Fruit fly (Drosophila melanogaster) whole organism, embryonic: Measurements from ENCODE around the gene CG43954.

ENCODE experiments used
- Atf6 ChIP-seq: fragments of 200-800 bp; sonication (Bioruptor generic); IDR thresholded peaks from 2 replicates; pipeline ENCODE4 v1.3.6; 2022; ENCODE audit warnings: missing biosample characterization, missing genetic modification characterization
- CG10274 ChIP-seq: fragments of 200-800 bp; sonication (Bioruptor generic); optimal IDR thresholded peaks from 3 replicates; lab custom pipeline; 2017; ENCODE audit warnings: missing biosample characterization, mild to moderate bottlenecking, missing genetic modification characterization
- CG11695 ChIP-seq: fragments of 200-800 bp; sonication (Bioruptor generic); IDR thresholded peaks from 3 replicates; pipeline ENCODE4 v1.3.6; 2022; ENCODE audit warnings: missing biosample characterization, missing genetic modification characterization
- CG15514 ChIP-seq: fragments of 200-800 bp; sonication (Bioruptor generic); optimal IDR thresholded peaks from 3 replicates; lab custom pipeline; 2017; ENCODE audit warnings: missing biosample characterization, missing genetic modification characterization, mild to moderate bottlenecking, moderate library complexity, missing genetic modification reagents
- CG1647 ChIP-seq: fragments of 200-800 bp; sonication (Bioruptor generic); optimal IDR thresholded peaks from 3 replicates; lab custom pipeline; 2016; ENCODE audit warnings: missing biosample characterization, missing genetic modification characterization
- CG1832 ChIP-seq: fragments of 200-800 bp; sonication (Bioruptor generic); optimal IDR thresholded peaks from 2 replicates; lab custom pipeline; 2017; ENCODE audit warnings: missing biosample characterization, mild to moderate bottlenecking, missing genetic modification characterization, inconsistent platforms
- CG2129 ChIP-seq: fragments of 200-800 bp; sonication (Bioruptor generic); IDR thresholded peaks from 2 replicates; pipeline ENCODE4 v1.3.6; 2022; ENCODE audit warnings: missing biosample characterization, missing genetic modification characterization; ENCODE audit not compliant: partially characterized antibody
- CG31388 ChIP-seq: fragments of 200-800 bp; sonication (Bioruptor generic); optimal IDR thresholded peaks from 2 replicates; lab custom pipeline; 2016; ENCODE audit warnings: missing biosample characterization, missing genetic modification characterization
- CG32772 ChIP-seq: fragments of 200-800 bp; sonication (Bioruptor generic); IDR thresholded peaks from 2 replicates; pipeline ENCODE4 v1.3.6; 2022; ENCODE audit warnings: missing biosample characterization, missing genetic modification characterization
- CG4328 ChIP-seq: fragments of 200-800 bp; sonication (Bioruptor generic); optimal IDR thresholded peaks from 3 replicates; lab custom pipeline; 2017; ENCODE audit warnings: missing biosample characterization, missing genetic modification reagents, missing genetic modification characterization
- CG4360 ChIP-seq: fragments of 200-800 bp; sonication (Bioruptor generic); IDR thresholded peaks from 2 replicates; pipeline ENCODE4 v1.3.6; 2022; ENCODE audit warnings: missing biosample characterization, missing genetic modification characterization
- CG5180 ChIP-seq: fragments of 200-800 bp; sonication (Bioruptor generic); optimal IDR thresholded peaks from 3 replicates; lab custom pipeline; 2017; ENCODE audit warnings: missing biosample characterization, missing genetic modification characterization, mild to moderate bottlenecking, moderate library complexity, missing genetic modification reagents
- CG5953 ChIP-seq: fragments of 200-800 bp; sonication (Bioruptor generic); IDR thresholded peaks from 2 replicates; pipeline ENCODE4 v1.3.6; 2022; ENCODE audit warnings: missing biosample characterization, missing genetic modification characterization
- CG6689 ChIP-seq: fragments of 200-800 bp; sonication (Bioruptor generic); IDR thresholded peaks from 2 replicates; pipeline ENCODE4 v1.3.6; 2022; ENCODE audit warnings: missing biosample characterization, missing genetic modification characterization
- CG7372 ChIP-seq: fragments of 200-800 bp; sonication (Bioruptor generic); IDR thresholded peaks from 2 replicates; pipeline ENCODE4 v1.3.6; 2022; ENCODE audit warnings: missing biosample characterization, missing genetic modification characterization
- CG9727 ChIP-seq: fragments of 200-800 bp; sonication (Bioruptor generic); optimal IDR thresholded peaks from 3 replicates; lab custom pipeline; 2017; ENCODE audit warnings: missing biosample characterization, mild to moderate bottlenecking, missing genetic modification characterization
- D19A ChIP-seq: fragments of 200-800 bp; optimal IDR thresholded peaks from 3 replicates; lab custom pipeline; 2019; ENCODE audit warnings: missing biosample characterization, mild to moderate bottlenecking, missing genetic modification characterization, moderate library complexity
- Dip2 ChIP-seq: fragments of 200-800 bp; sonication (Bioruptor generic); IDR thresholded peaks from 2 replicates; pipeline ENCODE4 v1.3.6; 2022; ENCODE audit warnings: missing biosample characterization, missing genetic modification characterization
- Doc2 ChIP-seq: fragments of 200-800 bp; sonication (Bioruptor generic); IDR thresholded peaks from 2 replicates; pipeline ENCODE4 v1.3.6; 2022; ENCODE audit warnings: missing biosample characterization, missing genetic modification characterization
- ERR ChIP-seq: fragments of 200-800 bp; sonication (Bioruptor generic); optimal IDR thresholded peaks from 2 replicates; lab custom pipeline; 2016; ENCODE audit warnings: missing biosample characterization, missing genetic modification characterization
- HLHmδ ChIP-seq: fragments of 200-800 bp; sonication (Bioruptor generic); optimal IDR thresholded peaks from 2 replicates; lab custom pipeline; 2018; ENCODE audit warnings: missing biosample characterization, mild to moderate bottlenecking, missing genetic modification characterization, moderate library complexity
- HmgZ ChIP-seq: fragments of 200-800 bp; sonication (Bioruptor generic); optimal IDR thresholded peaks from 2 replicates; lab custom pipeline; 2018; ENCODE audit warnings: missing biosample characterization, mild to moderate bottlenecking, missing genetic modification characterization
- Hr51 ChIP-seq, 2 experiments: fragments of 200-800 bp; sonication (Bioruptor generic); optimal IDR thresholded peaks; 2 replicates in 1 of 2; 3 replicates in 1 of 2; lab custom pipeline; 2016 to 2018; ENCODE audit warnings: missing biosample characterization in 2 of 2, missing genetic modification characterization in 2 of 2, mild to moderate bottlenecking in 1 of 2, moderate library complexity in 1 of 2
- Mad ChIP-seq: fragments of 200-800 bp; sonication (Bioruptor generic); optimal IDR thresholded peaks from 2 replicates; lab custom pipeline; 2016; ENCODE audit warnings: missing biosample characterization, missing genetic modification characterization
- NC2α ChIP-seq: fragments of 200-800 bp; sonication (Bioruptor generic); optimal IDR thresholded peaks from 2 replicates; lab custom pipeline; 2016; ENCODE audit warnings: missing biosample characterization, missing genetic modification characterization
- NC2β ChIP-seq: fragments of 200-800 bp; sonication (Bioruptor generic); optimal IDR thresholded peaks from 2 replicates; lab custom pipeline; 2016; ENCODE audit warnings: missing biosample characterization, missing genetic modification characterization
- Rfx ChIP-seq: fragments of 200-800 bp; sonication (Bioruptor generic); IDR thresholded peaks from 2 replicates; pipeline ENCODE4 v1.3.6; 2022; ENCODE audit warnings: missing biosample characterization, missing genetic modification characterization
- Rx ChIP-seq: fragments of 200-800 bp; sonication (Bioruptor generic); IDR thresholded peaks from 2 replicates; pipeline ENCODE4 v1.3.6; 2022; ENCODE audit warnings: missing biosample characterization, missing genetic modification characterization
- Sin3A ChIP-seq: fragments of >200 bp; optimal IDR thresholded peaks from 2 replicates; lab custom pipeline; 2018
- Sox100B ChIP-seq: fragments of 200-800 bp; sonication (Bioruptor generic); optimal IDR thresholded peaks from 3 replicates; lab custom pipeline; 2018; ENCODE audit warnings: missing biosample characterization, mild to moderate bottlenecking, missing genetic modification characterization
- TFAM ChIP-seq: fragments of 200-800 bp; sonication (Bioruptor generic); optimal IDR thresholded peaks from 2 replicates; lab custom pipeline; 2017; ENCODE audit warnings: missing biosample characterization, missing genetic modification characterization, inconsistent platforms
- br ChIP-seq: fragments of >200 bp; optimal IDR thresholded peaks from 2 replicates; lab custom pipeline; 2017
- cato ChIP-seq: fragments of 200-800 bp; sonication (Bioruptor generic); optimal IDR thresholded peaks from 2 replicates; lab custom pipeline; 2016; ENCODE audit warnings: missing biosample characterization, missing genetic modification characterization, borderline replicate concordance
- cwo ChIP-seq: fragments of 200-800 bp; sonication (Bioruptor generic); optimal IDR thresholded peaks from 3 replicates; lab custom pipeline; 2017; ENCODE audit warnings: missing biosample characterization, missing genetic modification characterization, mild to moderate bottlenecking, moderate library complexity, missing genetic modification reagents
- danr ChIP-seq: fragments of 200-800 bp; sonication (Bioruptor generic); IDR thresholded peaks from 2 replicates; pipeline ENCODE4 v1.3.6; 2022; ENCODE audit warnings: missing biosample characterization, missing genetic modification characterization
- dati ChIP-seq: fragments of 200-800 bp; sonication (Bioruptor generic); IDR thresholded peaks from 2 replicates; pipeline ENCODE4 v1.3.6; 2022; ENCODE audit warnings: missing biosample characterization, missing genetic modification characterization
- dysf ChIP-seq: fragments of 200-800 bp; sonication (Bioruptor generic); IDR thresholded peaks from 3 replicates; pipeline ENCODE4 v1.3.6; 2022; ENCODE audit warnings: missing biosample characterization, missing genetic modification characterization
- grn ChIP-seq: fragments of 200-800 bp; sonication (Bioruptor generic); optimal IDR thresholded peaks from 3 replicates; lab custom pipeline; 2017; ENCODE audit warnings: missing biosample characterization, missing genetic modification characterization
- gro ChIP-seq: fragments of 200-800 bp; sonication (Bioruptor generic); optimal IDR thresholded peaks from 2 replicates; lab custom pipeline; 2016; ENCODE audit warnings: missing biosample characterization, missing genetic modification characterization
- ham ChIP-seq: fragments of 200-800 bp; sonication (Bioruptor generic); IDR thresholded peaks from 2 replicates; pipeline ENCODE4 v1.3.6; 2022; ENCODE audit warnings: missing biosample characterization, missing genetic modification characterization
- hth ChIP-seq: fragments of >200 bp; optimal IDR thresholded peaks from 2 replicates; lab custom pipeline; 2017; ENCODE audit warnings: inconsistent platforms
- jigr1 ChIP-seq: fragments of 200-800 bp; sonication (Bioruptor generic); IDR thresholded peaks from 3 replicates; pipeline ENCODE4 v1.3.6; 2022; ENCODE audit warnings: missing biosample characterization, missing genetic modification characterization
- kni ChIP-seq: fragments of 200-800 bp; sonication (Bioruptor generic); optimal IDR thresholded peaks from 3 replicates; lab custom pipeline; 2017; ENCODE audit warnings: mild to moderate bottlenecking, missing biosample characterization, missing genetic modification reagents, missing genetic modification characterization
- lola ChIP-seq, 3 experiments: fragments of >200 bp in 2 of 3; fragments of 200-800 bp in 1 of 3; sonication (Bioruptor generic) in 1 of 3; optimal IDR thresholded peaks; 2 replicates each; lab custom pipeline; 2017 to 2019; ENCODE audit warnings: missing biosample characterization in 3 of 3, missing genetic modification characterization in 3 of 3, mild to moderate bottlenecking in 1 of 3, moderate library complexity in 1 of 3
- prd ChIP-seq, 3 experiments: fragments of >200 bp in 2 of 3; fragments of 200-800 bp in 1 of 3; sonication (Bioruptor generic) in 1 of 3; optimal IDR thresholded peaks in 2 of 3; IDR thresholded peaks in 1 of 3; 2 replicates in 2 of 3; 3 replicates in 1 of 3; pipeline versions ENCODE4 v1.3.6 to Lab custom; 2017 to 2022; ENCODE audit warnings: missing biosample characterization in 1 of 3, missing genetic modification characterization in 1 of 3
- repo ChIP-seq: fragments of 200-800 bp; sonication (Bioruptor generic); optimal IDR thresholded peaks from 2 replicates; lab custom pipeline; 2016; ENCODE audit warnings: missing biosample characterization, missing genetic modification characterization
- salm ChIP-seq: fragments of 200-800 bp; sonication (Bioruptor generic); optimal IDR thresholded peaks from 2 replicates; lab custom pipeline; 2018; ENCODE audit warnings: missing biosample characterization, mild to moderate bottlenecking, missing genetic modification characterization
- tio ChIP-seq: fragments of 200-800 bp; sonication (Bioruptor generic); optimal IDR thresholded peaks from 2 replicates; lab custom pipeline; 2017; ENCODE audit warnings: missing biosample characterization, missing genetic modification characterization, inconsistent platforms
- trem ChIP-seq: fragments of 200-800 bp; optimal IDR thresholded peaks from 3 replicates; lab custom pipeline; 2019; ENCODE audit warnings: missing biosample characterization, mild to moderate bottlenecking, missing genetic modification characterization, moderate library complexity
- vfl ChIP-seq: fragments of 200-800 bp; sonication (Bioruptor generic); optimal IDR thresholded peaks from 2 replicates; lab custom pipeline; 2016; ENCODE audit warnings: missing biosample characterization, missing genetic modification characterization
- vnd ChIP-seq: fragments of 200-800 bp; sonication (Bioruptor generic); IDR thresholded peaks from 3 replicates; pipeline ENCODE4 v1.3.6; 2022; ENCODE audit warnings: missing biosample characterization, missing genetic modification characterization; ENCODE audit not compliant: partially characterized antibody

The CG43954 gene

DNA sequence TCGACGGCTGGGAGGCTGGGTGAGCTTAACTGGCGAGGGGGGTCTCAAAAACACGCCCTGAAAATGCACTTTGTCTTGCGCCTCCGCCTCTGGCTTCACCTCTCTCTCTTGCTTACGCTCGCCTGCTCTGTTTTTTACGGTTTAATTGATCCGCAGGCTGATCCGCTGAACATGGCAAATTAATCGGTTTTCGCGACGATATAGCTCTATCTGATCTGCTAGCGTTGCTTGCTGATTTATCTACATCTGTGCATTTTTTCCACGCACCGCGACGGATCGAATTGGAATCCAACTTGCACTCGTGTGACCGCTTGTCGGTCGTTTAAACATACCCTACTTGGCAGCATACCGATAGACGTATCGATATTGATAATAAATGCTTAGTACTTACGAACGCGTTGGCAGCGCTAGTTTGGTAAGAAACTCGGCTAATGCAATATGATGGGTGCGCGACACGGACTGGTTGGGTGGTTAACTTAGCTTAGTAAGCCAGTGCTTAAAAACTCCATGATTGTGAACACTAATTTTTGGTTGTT is 63.8 kb downstream of the CG43954 start, which contains the start of gene Abl (continued):
- peak; percentile 89 for TF ChIP-seq vfl
- TF ChIP-seq ham (GFP tag; lab: Robert Waterston, UW) = no peak
- peak; percentile 55 for TF ChIP-seq cato (GFP tag; lab: Kevin White, UChicago)
- TF ChIP-seq HmgZ (tag; lab: Kevin White, UChicago) = peak; percentile 94
- peak; percentile 100 for TF ChIP-seq trem (tag; lab: Kevin White, UChicago)
- TF ChIP-seq D19A (tag; lab: Kevin White, UChicago) = peak; percentile 44
- TF ChIP-seq NC2α (GFP tag; lab: Kevin White, UChicago) = peak; percentile 60
- TF ChIP-seq repo (GFP tag; lab: Kevin White, UChicago) = peak; percentile 89
- TF ChIP-seq HLHmδ = peak; percentile 86
- no peak for TF ChIP-seq CG10274 (GFP tag; lab: Kevin White, UChicago)
- no peak for TF ChIP-seq CG32772 (GFP tag; lab: Robert Waterston, UW)
- no peak for TF ChIP-seq br
- TF ChIP-seq dysf = peak; percentile 45; the same call in 2 of the 3 replicates
- TF ChIP-seq vnd (GFP tag; lab: Robert Waterston, UW) = peak; percentile 52; the same call in 2 of the 3 replicates
- TF ChIP-seq Sox100B = no peak
- TF ChIP-seq CG9727 (GFP tag; lab: Kevin White, UChicago) = peak; percentile 13
- TF ChIP-seq NC2β = peak; percentile 67
- peak; percentile 95 for TF ChIP-seq gro (GFP tag; lab: Kevin White, UChicago)
- TF ChIP-seq CG4328 (GFP tag; lab: Kevin White, UChicago) = peak; percentile 0
- TF ChIP-seq Rx (GFP tag; lab: Robert Waterston, UW) = no peak
- TF ChIP-seq CG5180 = no peak
- TF ChIP-seq danr (GFP tag; lab: Robert Waterston, UW) = no peak
- no peak for TF ChIP-seq prd (optimal IDR thresholded peaks at IDR 0.05; lab: Kevin White, UChicago)
- 0 out of 3 replicates have a peak, but pooled peaks have one; percentile 10 for TF ChIP-seq prd (GFP tag; IDR thresholded peaks at IDR 0.05; lab: Robert Waterston, UW)
- no peak for TF ChIP-seq CG11695 (GFP tag; lab: Robert Waterston, UW)
- peak; percentile 84 for TF ChIP-seq Mad (GFP tag; lab: Kevin White, UChicago)
- peak; percentile 27 to 76 for TF ChIP-seq Hr51 (GFP tag; optimal IDR thresholded peaks at IDR 0.05; lab: Kevin White, UChicago)
- TF ChIP-seq CG7372 (GFP tag; lab: Robert Waterston, UW) = no peak
- TF ChIP-seq CG6689 (GFP tag; lab: Robert Waterston, UW) = no peak
- no peak for TF ChIP-seq lola (GFP tag; optimal IDR thresholded peaks at IDR 0.05; lab: Kevin White, UChicago)
- no peak for TF ChIP-seq dati
- peak; percentile 45 for TF ChIP-seq Atf6 (GFP tag; lab: Robert Waterston, UW)
- TF ChIP-seq tio = no peak
- peak; percentile 79 for TF ChIP-seq grn (GFP tag; lab: Kevin White, UChicago)
- TF ChIP-seq CG1832 (GFP tag; lab: Kevin White, UChicago) = no peak
- TF ChIP-seq CG15514 (GFP tag; lab: Kevin White, UChicago) = peak; percentile 93
- TF ChIP-seq Rfx = peak; percentile 82
- TF ChIP-seq CG31388 (GFP tag; lab: Kevin White, UChicago) = no peak
- no peak for TF ChIP-seq TFAM
- TF ChIP-seq cwo (GFP tag; lab: Kevin White, UChicago) = peak; percentile 45
- no peak for TF ChIP-seq Doc2 (GFP tag; lab: Robert Waterston, UW)
- no peak for TF ChIP-seq CG5953 (GFP tag; lab: Robert Waterston, UW)
- TF ChIP-seq CG1647 (GFP tag; lab: Kevin White, UChicago) = peak; percentile 82
- peak; percentile 42 for TF ChIP-seq salm
- no peak for TF ChIP-seq CG4360 (GFP tag; lab: Robert Waterston, UW)
- peak; percentile 56 for TF ChIP-seq CG2129 (GFP tag; lab: Robert Waterston, UW)
- TF ChIP-seq hth (lab: Kevin White, UChicago) = no peak
- no peak for TF ChIP-seq jigr1
- peak; percentile 90 for TF ChIP-seq ERR (GFP tag; lab: Kevin White, UChicago)
- peak; percentile 74 for TF ChIP-seq Sin3A
- peak; percentile 19 for TF ChIP-seq kni
- TF ChIP-seq Dip2 (GFP tag; lab: Robert Waterston, UW) = no peak
